Fruit fly (Drosophila melanogaster) whole organism, embryonic: ENCODE results near the gene CG14883.

Source experiments
- Aef1 ChIP-seq: fragments of 200-800 bp; sonication (Bioruptor generic); IDR thresholded peaks from 3 replicates; pipeline ENCODE4 v1.3.6; 2022; ENCODE audit warnings: missing biosample characterization, missing genetic modification characterization
- Atf3 ChIP-seq: fragments of 200-800 bp; sonication (Bioruptor generic); optimal IDR thresholded peaks from 3 replicates; lab custom pipeline; 2016; ENCODE audit warnings: missing biosample characterization, missing genetic modification characterization
- Bgb ChIP-seq: fragments of 200-800 bp; sonication (Bioruptor generic); IDR thresholded peaks from 2 replicates; pipeline ENCODE4 v1.3.6; 2022; ENCODE audit warnings: missing biosample characterization, missing genetic modification characterization; ENCODE audit not compliant: partially characterized antibody
- Blimp-1 ChIP-seq: fragments of 200-800 bp; sonication (Bioruptor generic); optimal IDR thresholded peaks from 3 replicates; lab custom pipeline; 2018; ENCODE audit warnings: missing biosample characterization, missing genetic modification characterization, mild to moderate bottlenecking, moderate library complexity, missing genetic modification reagents
- CG1024 ChIP-seq: fragments of 200-800 bp; sonication (Bioruptor generic); IDR thresholded peaks from 2 replicates; pipeline ENCODE4 v1.3.6; 2022; ENCODE audit warnings: missing biosample characterization, missing genetic modification characterization
- CG10267 ChIP-seq: fragments of 200-800 bp; sonication (Bioruptor generic); optimal IDR thresholded peaks from 2 replicates; lab custom pipeline; 2018; ENCODE audit warnings: missing biosample characterization, mild to moderate bottlenecking, missing genetic modification characterization, moderate library complexity
- CG11085 ChIP-seq: fragments of 200-800 bp; sonication (Bioruptor generic); IDR thresholded peaks from 2 replicates; pipeline ENCODE4 v1.3.6; 2022; ENCODE audit warnings: missing biosample characterization, missing genetic modification characterization
- CG11723 ChIP-seq: fragments of 200-800 bp; sonication (Bioruptor generic); optimal IDR thresholded peaks from 2 replicates; lab custom pipeline; 2017; ENCODE audit warnings: missing biosample characterization, mild to moderate bottlenecking, missing genetic modification characterization
- CG12391 ChIP-seq: fragments of 200-800 bp; sonication (Bioruptor generic); optimal IDR thresholded peaks from 3 replicates; lab custom pipeline; 2018; ENCODE audit warnings: missing biosample characterization, mild to moderate bottlenecking, missing genetic modification characterization, moderate library complexity
- CG13424 ChIP-seq: fragments of 200-800 bp; sonication (Bioruptor generic); optimal IDR thresholded peaks from 2 replicates; lab custom pipeline; 2019; ENCODE audit warnings: missing biosample characterization, mild to moderate bottlenecking, missing genetic modification characterization, moderate library complexity
- CG13624 ChIP-seq: fragments of 200-800 bp; sonication (Bioruptor generic); optimal IDR thresholded peaks from 2 replicates; lab custom pipeline; 2016; ENCODE audit warnings: missing biosample characterization, missing genetic modification characterization
- CG17568 ChIP-seq: fragments of 200-800 bp; sonication (Bioruptor generic); optimal IDR thresholded peaks from 2 replicates; lab custom pipeline; 2018; ENCODE audit warnings: missing biosample characterization, mild to moderate bottlenecking, missing genetic modification characterization, moderate library complexity
- CG32767 ChIP-seq: fragments of 200-800 bp; sonication (Bioruptor generic); IDR thresholded peaks from 2 replicates; pipeline ENCODE4 v1.3.6; 2022; ENCODE audit warnings: missing biosample characterization, missing genetic modification characterization
- CG34224 ChIP-seq: fragments of 200-800 bp; sonication (Bioruptor generic); IDR thresholded peaks from 3 replicates; pipeline ENCODE4 v1.3.6; 2022; ENCODE audit warnings: missing biosample characterization, missing genetic modification characterization; ENCODE audit not compliant: partially characterized antibody
- CG3847 ChIP-seq: fragments of 200-800 bp; sonication (Bioruptor generic); IDR thresholded peaks from 2 replicates; pipeline ENCODE4 v1.3.6; 2022; ENCODE audit warnings: missing biosample characterization, missing genetic modification characterization
- CG3995 ChIP-seq: fragments of 200-800 bp; sonication (Bioruptor generic); optimal IDR thresholded peaks from 3 replicates; lab custom pipeline; 2016; ENCODE audit warnings: missing biosample characterization, missing genetic modification characterization
- CG4617 ChIP-seq: fragments of 200-800 bp; sonication (Bioruptor generic); optimal IDR thresholded peaks from 3 replicates; lab custom pipeline; 2016; ENCODE audit warnings: missing biosample characterization, missing genetic modification characterization, borderline replicate concordance
- CG5180 ChIP-seq: fragments of 200-800 bp; sonication (Bioruptor generic); optimal IDR thresholded peaks from 3 replicates; lab custom pipeline; 2017; ENCODE audit warnings: missing biosample characterization, missing genetic modification characterization, mild to moderate bottlenecking, moderate library complexity, missing genetic modification reagents
- CG5245 ChIP-seq: fragments of 200-800 bp; sonication (Bioruptor generic); optimal IDR thresholded peaks from 3 replicates; lab custom pipeline; 2016; ENCODE audit warnings: missing biosample characterization, missing genetic modification characterization
- CG6654 ChIP-seq: fragments of 200-800 bp; sonication (Bioruptor generic); optimal IDR thresholded peaks from 2 replicates; lab custom pipeline; 2017; ENCODE audit warnings: missing biosample characterization, mild to moderate bottlenecking, missing genetic modification characterization
- Chrac-16 ChIP-seq: fragments of 200-800 bp; sonication (Bioruptor generic); optimal IDR thresholded peaks from 3 replicates; lab custom pipeline; 2016; ENCODE audit warnings: missing biosample characterization, missing genetic modification characterization
- D19A ChIP-seq: fragments of 200-800 bp; optimal IDR thresholded peaks from 3 replicates; lab custom pipeline; 2019; ENCODE audit warnings: missing biosample characterization, mild to moderate bottlenecking, missing genetic modification characterization, moderate library complexity
- Doc2 ChIP-seq: fragments of 200-800 bp; sonication (Bioruptor generic); IDR thresholded peaks from 2 replicates; pipeline ENCODE4 v1.3.6; 2022; ENCODE audit warnings: missing biosample characterization, missing genetic modification characterization
- Dp ChIP-seq: fragments of 200-800 bp; sonication (Bioruptor generic); optimal IDR thresholded peaks from 2 replicates; lab custom pipeline; 2018; ENCODE audit warnings: missing biosample characterization, mild to moderate bottlenecking, missing genetic modification characterization, moderate library complexity
- H15 ChIP-seq: fragments of 200-800 bp; sonication (Bioruptor generic); IDR thresholded peaks from 3 replicates; pipeline ENCODE4 v1.3.6; 2022; ENCODE audit warnings: missing biosample characterization, missing genetic modification characterization
- Hand ChIP-seq: fragments of 200-800 bp; sonication (Bioruptor generic); optimal IDR thresholded peaks from 2 replicates; lab custom pipeline; 2017; ENCODE audit warnings: mild to moderate bottlenecking, missing biosample characterization, missing genetic modification reagents, missing genetic modification characterization
- Hmr ChIP-seq: fragments of 200-800 bp; sonication (Bioruptor generic); optimal IDR thresholded peaks from 3 replicates; lab custom pipeline; 2017; ENCODE audit warnings: mild to moderate bottlenecking, missing biosample characterization, missing genetic modification reagents, missing genetic modification characterization
- MESR4 ChIP-seq: fragments of 200-800 bp; sonication (Bioruptor generic); optimal IDR thresholded peaks from 2 replicates; lab custom pipeline; 2018; ENCODE audit warnings: missing biosample characterization, mild to moderate bottlenecking, missing genetic modification characterization, moderate library complexity
- Med ChIP-seq: fragments of 200-800 bp; sonication (Bioruptor generic); peaks from one replicate; lab custom pipeline; 2016; ENCODE audit warnings: missing biosample characterization, missing genetic modification characterization, mild to moderate bottlenecking, inconsistent platforms, moderate library complexity
- Neu2 ChIP-seq: fragments of 200-800 bp; sonication (Bioruptor generic); optimal IDR thresholded peaks from 3 replicates; lab custom pipeline; 2016; ENCODE audit warnings: missing biosample characterization, missing genetic modification characterization, borderline replicate concordance
- Optix ChIP-seq: fragments of 200-800 bp; sonication (Bioruptor generic); IDR thresholded peaks from 3 replicates; pipeline ENCODE4 v1.3.6; 2022; ENCODE audit warnings: missing biosample characterization, missing genetic modification characterization
- Scr ChIP-seq: fragments of 200-800 bp; sonication (Bioruptor generic); IDR thresholded peaks from 2 replicates; pipeline ENCODE4 v1.3.6; 2022; ENCODE audit warnings: missing biosample characterization, missing genetic modification characterization; ENCODE audit not compliant: partially characterized antibody
- YL-1 ChIP-seq: fragments of 200-800 bp; sonication (Bioruptor generic); optimal IDR thresholded peaks from 3 replicates; lab custom pipeline; 2017; ENCODE audit warnings: missing biosample characterization, mild to moderate bottlenecking, missing genetic modification characterization
- amos ChIP-seq: fragments of 200-800 bp; sonication (Bioruptor generic); IDR thresholded peaks from 2 replicates; pipeline ENCODE4 v1.3.6; 2022; ENCODE audit warnings: missing biosample characterization, missing genetic modification characterization; ENCODE audit not compliant: partially characterized antibody
- bbx ChIP-seq: fragments of 200-800 bp; sonication (Bioruptor generic); IDR thresholded peaks from 2 replicates; pipeline ENCODE4 v1.3.6; 2022; ENCODE audit warnings: missing biosample characterization, missing genetic modification characterization; ENCODE audit not compliant: partially characterized antibody
- bigmax ChIP-seq: fragments of 200-800 bp; sonication (Bioruptor generic); optimal IDR thresholded peaks from 2 replicates; lab custom pipeline; 2018; ENCODE audit warnings: missing biosample characterization, mild to moderate bottlenecking, missing genetic modification characterization
- crp ChIP-seq, 2 experiments: fragments of 200-800 bp; sonication (Bioruptor generic); optimal IDR thresholded peaks; 2 replicates in 1 of 2; 3 replicates in 1 of 2; lab custom pipeline; 2017; ENCODE audit warnings: missing biosample characterization in 2 of 2, missing genetic modification characterization in 2 of 2, mild to moderate bottlenecking in 1 of 2, moderate library complexity in 1 of 2
- dati ChIP-seq: fragments of 200-800 bp; sonication (Bioruptor generic); IDR thresholded peaks from 2 replicates; pipeline ENCODE4 v1.3.6; 2022; ENCODE audit warnings: missing biosample characterization, missing genetic modification characterization
- ems ChIP-seq: fragments of 200-800 bp; sonication (Bioruptor generic); optimal IDR thresholded peaks from 3 replicates; lab custom pipeline; 2016; ENCODE audit warnings: missing biosample characterization, missing genetic modification characterization
- fu2 ChIP-seq: fragments of 200-800 bp; sonication (Bioruptor generic); optimal IDR thresholded peaks from 2 replicates; lab custom pipeline; 2016; ENCODE audit warnings: missing biosample characterization, missing genetic modification characterization
- hkb ChIP-seq, 2 experiments: fragments of 200-800 bp in 1 of 2; fragments of >200 bp in 1 of 2; sonication (Bioruptor generic) in 1 of 2; IDR thresholded peaks in 1 of 2; optimal IDR thresholded peaks in 1 of 2; 2 replicates each; pipeline versions ENCODE4 v1.3.6 to Lab custom; 2017 to 2022; ENCODE audit warnings: missing biosample characterization in 1 of 2, missing genetic modification characterization in 1 of 2
- nerfin-2 ChIP-seq: fragments of 200-800 bp; sonication (Bioruptor generic); IDR thresholded peaks from 2 replicates; pipeline ENCODE4 v1.3.6; 2022; ENCODE audit warnings: missing biosample characterization, missing genetic modification characterization; ENCODE audit not compliant: partially characterized antibody
- phol ChIP-seq: fragments of 200-800 bp; sonication (Bioruptor generic); optimal IDR thresholded peaks from 3 replicates; lab custom pipeline; 2018; ENCODE audit warnings: missing biosample characterization, mild to moderate bottlenecking, missing genetic modification characterization, moderate library complexity
- ranshi ChIP-seq: fragments of 200-800 bp; sonication (Bioruptor generic); IDR thresholded peaks from 2 replicates; pipeline ENCODE4 v1.3.6; 2022; ENCODE audit warnings: missing biosample characterization, missing genetic modification characterization
- scrt ChIP-seq: fragments of 200-800 bp; sonication (Bioruptor generic); optimal IDR thresholded peaks from 2 replicates; lab custom pipeline; 2018; ENCODE audit warnings: missing biosample characterization, mild to moderate bottlenecking, missing genetic modification characterization, moderate library complexity
- sna ChIP-seq: fragments of 200-800 bp; sonication (Bioruptor generic); IDR thresholded peaks from 2 replicates; pipeline ENCODE4 v1.3.6; 2022; ENCODE audit warnings: missing biosample characterization, missing genetic modification characterization; ENCODE audit not compliant: partially characterized antibody
- tx ChIP-seq: fragments of 200-800 bp; sonication (Bioruptor generic); optimal IDR thresholded peaks from 2 replicates; lab custom pipeline; 2016; ENCODE audit warnings: missing biosample characterization, missing genetic modification characterization
- wor ChIP-seq: fragments of 200-800 bp; sonication (Bioruptor generic); IDR thresholded peaks from 2 replicates; pipeline ENCODE4 v1.3.6; 2022; ENCODE audit warnings: missing biosample characterization, missing genetic modification characterization
- zen ChIP-seq: fragments of 200-800 bp; sonication (Bioruptor generic); optimal IDR thresholded peaks from 3 replicates; lab custom pipeline; 2018; ENCODE audit warnings: missing biosample characterization, mild to moderate bottlenecking, missing genetic modification characterization, moderate library complexity

CG14883 gene

dm6 chr3R:16455875-16456274, at the start of gene CG14883:
CG14883 (plus strand) TSS chr3R:16456052.
- peak; percentile 18 for TF ChIP-seq CG17568 (GFP tag; lab: Kevin White, UChicago)
- peak; percentile 40; the same call in 1 of the 2 replicates for TF ChIP-seq Bgb (GFP tag; lab: Robert Waterston, UW)
- no peak for TF ChIP-seq CG11723 (GFP tag; lab: Kevin White, UChicago)
- no peak for TF ChIP-seq hkb (optimal IDR thresholded peaks at IDR 0.05; lab: Kevin White, UChicago)
- no peak for TF ChIP-seq hkb (GFP tag; IDR thresholded peaks at IDR 0.05; lab: Robert Waterston, UW)
- no peak for TF ChIP-seq H15 (GFP tag; lab: Robert Waterston, UW)
- no peak for TF ChIP-seq zen
- TF ChIP-seq CG34224: peak; percentile 72
- peak; percentile 81 for TF ChIP-seq MESR4
- TF ChIP-seq D19A (tag; lab: Kevin White, UChicago): no peak
- TF ChIP-seq CG10267 (tag; lab: Kevin White, UChicago): peak; percentile 14
- no peak for TF ChIP-seq CG11085 (GFP tag; lab: Robert Waterston, UW)
- no peak for TF ChIP-seq CG32767
- TF ChIP-seq CG6654: no peak
- peak; percentile 46; the same call in 1 of the 2 replicates for TF ChIP-seq nerfin-2 (GFP tag; lab: Robert Waterston, UW)
- TF ChIP-seq bbx (GFP tag; lab: Robert Waterston, UW): peak; percentile 65; the same call in 1 of the 2 replicates
- no peak for TF ChIP-seq dati
- no peak for TF ChIP-seq scrt (GFP tag; lab: Kevin White, UChicago)
- TF ChIP-seq CG13624 (GFP tag; lab: Kevin White, UChicago): no peak
- TF ChIP-seq Hmr (GFP tag; lab: Kevin White, UChicago): no peak
- no peak for TF ChIP-seq Aef1 (GFP tag; lab: Robert Waterston, UW)
- peak; percentile 26 for TF ChIP-seq YL-1 (GFP tag; lab: Kevin White, UChicago)
- no peak for TF ChIP-seq Chrac-16
- no peak for TF ChIP-seq CG12391 (tag; lab: Kevin White, UChicago)
- TF ChIP-seq fu2: no peak
- TF ChIP-seq Doc2 (GFP tag; lab: Robert Waterston, UW): no peak
- no peak for TF ChIP-seq CG1024 (GFP tag; lab: Robert Waterston, UW)
- no peak for TF ChIP-seq ranshi (GFP tag; lab: Robert Waterston, UW)
- peak; percentile 98 for TF ChIP-seq Blimp-1
- peak; percentile 88 for TF ChIP-seq Dp
- peak; percentile 55; the same call in 1 of the 2 replicates for TF ChIP-seq sna (GFP tag; lab: Robert Waterston, UW)
- TF ChIP-seq wor (GFP tag; lab: Robert Waterston, UW): no peak
- TF ChIP-seq crp (GFP tag; optimal IDR thresholded peaks at IDR 0.05; lab: Kevin White, UChicago): peak in 1 of 2 experiments; percentile 89
- TF ChIP-seq tx (GFP tag; lab: Kevin White, UChicago): no peak
- TF ChIP-seq bigmax (GFP tag; lab: Kevin White, UChicago): peak; percentile 79
- no peak for TF ChIP-seq Neu2
- no peak for TF ChIP-seq Atf3 (GFP tag; lab: Kevin White, UChicago)
- TF ChIP-seq CG5245 (GFP tag; lab: Kevin White, UChicago): no peak
- peak; percentile 75 for TF ChIP-seq CG3995 (GFP tag; lab: Kevin White, UChicago)
- TF ChIP-seq Hand (GFP tag; lab: Kevin White, UChicago): no peak
- no peak for TF ChIP-seq CG5180 (GFP tag; lab: Kevin White, UChicago)
- TF ChIP-seq ems (GFP tag; lab: Kevin White, UChicago): no peak
- no peak for TF ChIP-seq CG13424
- peak; percentile 44; the same call in 1 of the 2 replicates for TF ChIP-seq amos (GFP tag; lab: Robert Waterston, UW)
- no peak for TF ChIP-seq phol
- TF ChIP-seq Med (GFP tag; lab: Kevin White, UChicago): no peak
- TF ChIP-seq Optix (GFP tag; lab: Robert Waterston, UW): no peak
- peak; percentile 27 for TF ChIP-seq CG4617
- TF ChIP-seq Scr: peak; percentile 53
- TF ChIP-seq CG3847 (GFP tag; lab: Robert Waterston, UW): no peak
